Worm (Caenorhabditis elegans): ENCODE results near the gene Y75D11A.2.

ce11 chrX:1720359-1720758, 22.3 kb upstream of the Y75D11A.2 start, which contains the start of gene F07G6.8:
- TF ChIP-seq nhr-28 (tag; optimal IDR thresholded peaks at IDR 0.05) (no peak), fos-1 (tag; optimal IDR thresholded peaks at IDR 0.05) (no peak), unc-39 (tag; optimal IDR thresholded peaks at IDR 0.05) (no peak)
